Worm (Caenorhabditis elegans) whole organism, L3 larva: ENCODE data around the gene klp-11.

Experiments
- ama-1 ChIP-seq: fragments of 150-350 bp; optimal IDR thresholded peaks from 2 replicates; lab custom pipeline; 2018
- fos-1 ChIP-seq: fragments of 150-350 bp; optimal IDR thresholded peaks from 2 replicates; lab custom pipeline; 2014; ENCODE audit warnings: missing biosample characterization, missing genetic modification characterization
- nfya-1 ChIP-seq: sonication (generic microtip); optimal IDR thresholded peaks from 2 replicates; lab custom pipeline; 2017; ENCODE audit warnings: missing genetic modification characterization, mild to moderate bottlenecking, missing compliant biosample characterization, antibody characterized with exemption, moderate library complexity; ENCODE audit not compliant: insufficient read depth
- nhr-11 ChIP-seq: fragments of 150-350 bp; optimal IDR thresholded peaks from 2 replicates; lab custom pipeline; 2014; ENCODE audit warnings: missing biosample characterization, missing genetic modification characterization
- nhr-237 ChIP-seq: fragments of 150-350 bp; optimal IDR thresholded peaks from 2 replicates; lab custom pipeline; 2014; ENCODE audit warnings: missing biosample characterization, missing genetic modification characterization
- nhr-28 ChIP-seq: fragments of 150-350 bp; optimal IDR thresholded peaks from 2 replicates; lab custom pipeline; 2014; ENCODE audit warnings: missing biosample characterization, missing genetic modification characterization
- sea-2 ChIP-seq: fragments of 150-350 bp; sonication (generic microtip); optimal IDR thresholded peaks from 4 replicates; lab custom pipeline; 2014; ENCODE audit warnings: missing biosample characterization, missing genetic modification reagents, missing genetic modification characterization
- skn-1 ChIP-seq: fragments of 150-350 bp; optimal IDR thresholded peaks from 2 replicates; lab custom pipeline; 2014; ENCODE audit warnings: missing biosample characterization, missing genetic modification characterization

ce11 chrIV:8754146-8754545 is 7.7 kb downstream of the klp-11 start:
- TF ChIP-seq fos-1 (tag; lab: Kevin White, UChicago) (no peak), nhr-28 (tag; lab: Kevin White, UChicago) (no peak), skn-1 (tag; lab: Kevin White, UChicago) (no peak), nhr-11 (tag; lab: Kevin White, UChicago) (no peak), sea-2 (GFP tag; lab: Kevin White, UChicago) (no peak), nhr-237 (tag; lab: Kevin White, UChicago) (no peak), nfya-1 (tag; lab: Kevin White, UChicago) (no peak), ama-1 (lab: Kevin White, UChicago) (no peak)
